Worm (Caenorhabditis elegans) whole organism, L1 larva: ENCODE results near the gene lips-8.

Experiments used
- F16B12.6 ChIP-seq: fragments of 150-350 bp; optimal IDR thresholded peaks from 2 replicates; lab custom pipeline; 2014; ENCODE audit warnings: missing biosample characterization, missing genetic modification characterization
- Y116A8C.19 ChIP-seq: sonication (generic microtip); optimal IDR thresholded peaks from 2 replicates; lab custom pipeline; 2016; ENCODE audit warnings: missing compliant biosample characterization, missing genetic modification characterization, borderline replicate concordance
- aha-1 ChIP-seq: fragments of 150-350 bp; optimal IDR thresholded peaks from 2 replicates; lab custom pipeline; 2014; ENCODE audit warnings: missing biosample characterization, missing genetic modification characterization
- aly-2 ChIP-seq: fragments of 150-350 bp; optimal IDR thresholded peaks from 2 replicates; lab custom pipeline; 2014; ENCODE audit warnings: missing biosample characterization, missing genetic modification characterization
- ama-1 ChIP-seq: fragments of 150-350 bp; optimal IDR thresholded peaks from 2 replicates; lab custom pipeline; 2014
- blmp-1 ChIP-seq: fragments of 150-350 bp; optimal IDR thresholded peaks from 2 replicates; lab custom pipeline; 2014; ENCODE audit warnings: missing biosample characterization, missing genetic modification characterization
- ceh-82 ChIP-seq, 3 experiments: fragments of 150-350 bp in 1 of 3; sonication (generic microtip) in 2 of 3; optimal IDR thresholded peaks; 2 replicates each; lab custom pipeline; 2014 to 2017; ENCODE audit warnings: missing biosample characterization in 3 of 3, missing genetic modification characterization in 3 of 3
- ceh-90 ChIP-seq: sonication (generic microtip); optimal IDR thresholded peaks from 2 replicates; lab custom pipeline; 2016; ENCODE audit warnings: missing genetic modification characterization, missing compliant biosample characterization
- dpl-1 ChIP-seq, 3 experiments: fragments of 150-350 bp in 2 of 3; sonication (generic microtip) in 1 of 3; optimal IDR thresholded peaks; 2 replicates each; lab custom pipeline; 2014 to 2017; ENCODE audit warnings: missing biosample characterization in 3 of 3, missing genetic modification characterization in 3 of 3, missing genetic modification reagents in 3 of 3
- efl-1 ChIP-seq, 4 experiments: fragments of 150-350 bp; optimal IDR thresholded peaks in 3 of 4; peaks in 1 of 4; 1 replicate in 1 of 4; 2 replicates in 3 of 4; lab custom pipeline; 2014; ENCODE audit warnings: missing biosample characterization in 2 of 4, missing genetic modification characterization in 2 of 4, missing genetic modification reagents in 2 of 4
- egl-27 ChIP-seq, 2 experiments: fragments of 150-350 bp in 1 of 2; sonication (generic microtip); optimal IDR thresholded peaks; 3 replicates each; lab custom pipeline; 2017 to 2018; ENCODE audit warnings: missing biosample characterization in 2 of 2, missing genetic modification characterization in 2 of 2, missing genetic modification reagents in 2 of 2
- elt-3 ChIP-seq, 6 experiments: fragments of 150-350 bp in 1 of 6; sonication (generic microtip); optimal IDR thresholded peaks; 2 replicates each; lab custom pipeline; 2017 to 2018; ENCODE audit warnings: missing biosample characterization in 6 of 6, missing genetic modification characterization in 6 of 6, inconsistent platforms in 1 of 6
- fkh-4 ChIP-seq: sonication (generic microtip); optimal IDR thresholded peaks from 2 replicates; lab custom pipeline; 2016; ENCODE audit warnings: missing compliant biosample characterization, missing genetic modification characterization, borderline replicate concordance
- fos-1 ChIP-seq: fragments of 150-350 bp; optimal IDR thresholded peaks from 2 replicates; lab custom pipeline; 2014; ENCODE audit warnings: missing biosample characterization, missing genetic modification characterization
- hlh-17 ChIP-seq: fragments of 200-800 bp; sonication (Bioruptor generic); optimal IDR thresholded peaks from 2 replicates; lab custom pipeline; 2018; ENCODE audit warnings: missing genetic modification characterization, mild to moderate bottlenecking, missing compliant biosample characterization, moderate library complexity, borderline replicate concordance
- hlh-4 ChIP-seq: sonication (generic microtip); optimal IDR thresholded peaks from 2 replicates; lab custom pipeline; 2016; ENCODE audit warnings: mild to moderate bottlenecking, missing genetic modification characterization, missing compliant biosample characterization
- isw-1 ChIP-seq: fragments of 200-800 bp; sonication (Bioruptor generic); IDR thresholded peaks from 2 replicates; pipeline ENCODE4 v1.3.6; 2022; ENCODE audit warnings: missing genetic modification characterization, missing compliant biosample characterization
- jun-1 ChIP-seq: fragments of 150-350 bp; optimal IDR thresholded peaks from 2 replicates; lab custom pipeline; 2014; ENCODE audit warnings: missing biosample characterization, missing genetic modification reagents, missing genetic modification characterization
- lin-15B ChIP-seq: fragments of 150-350 bp; sonication (generic microtip); optimal IDR thresholded peaks from 3 replicates; lab custom pipeline; 2014; ENCODE audit warnings: missing biosample characterization, missing genetic modification characterization
- mab-9 ChIP-seq: fragments of 200-800 bp; sonication (Bioruptor generic); IDR thresholded peaks from 2 replicates; pipeline ENCODE4 v1.3.6; 2022; ENCODE audit warnings: missing genetic modification reagents, missing genetic modification characterization, missing compliant biosample characterization
- mef-2 ChIP-seq: fragments of 150-350 bp; optimal IDR thresholded peaks from 2 replicates; lab custom pipeline; 2014; ENCODE audit warnings: missing biosample characterization, missing genetic modification characterization
- mep-1 ChIP-seq: fragments of 150-350 bp; optimal IDR thresholded peaks from 2 replicates; lab custom pipeline; 2014; ENCODE audit warnings: missing biosample characterization, missing genetic modification characterization
- nhr-11 ChIP-seq: fragments of 150-350 bp; optimal IDR thresholded peaks from 2 replicates; lab custom pipeline; 2014; ENCODE audit warnings: missing biosample characterization, missing genetic modification characterization
- nhr-20 ChIP-seq: sonication (generic microtip); optimal IDR thresholded peaks from 2 replicates; lab custom pipeline; 2016; ENCODE audit warnings: mild to moderate bottlenecking, missing genetic modification characterization, missing compliant biosample characterization
- nhr-237 ChIP-seq: fragments of 150-350 bp; optimal IDR thresholded peaks from 2 replicates; lab custom pipeline; 2014; ENCODE audit warnings: missing biosample characterization, missing genetic modification characterization
- nhr-47 ChIP-seq: sonication (generic microtip); optimal IDR thresholded peaks from 2 replicates; lab custom pipeline; 2016; ENCODE audit warnings: mild to moderate bottlenecking, missing genetic modification characterization, moderate library complexity, missing compliant biosample characterization
- nhr-84 ChIP-seq: sonication (generic microtip); optimal IDR thresholded peaks from 2 replicates; lab custom pipeline; 2017; ENCODE audit warnings: missing biosample characterization, missing genetic modification characterization
- nhr-85 ChIP-seq: sonication (generic microtip); peaks from one replicate; lab custom pipeline; 2016; ENCODE audit warnings: missing genetic modification characterization, inconsistent platforms, missing compliant biosample characterization
- nhr-90 ChIP-seq: sonication (generic microtip); optimal IDR thresholded peaks from 2 replicates; lab custom pipeline; 2016; ENCODE audit warnings: mild to moderate bottlenecking, missing genetic modification characterization, missing compliant biosample characterization; ENCODE audit not compliant: poor library complexity
- pag-3 ChIP-seq: sonication (generic microtip); optimal IDR thresholded peaks from 2 replicates; lab custom pipeline; 2017; ENCODE audit warnings: missing genetic modification characterization, mild to moderate bottlenecking, missing compliant biosample characterization, antibody characterized with exemption, borderline replicate concordance; ENCODE audit not compliant: insufficient read depth
- snpc-4 ChIP-seq: fragments of 150-350 bp; optimal IDR thresholded peaks from 2 replicates; lab custom pipeline; 2014; ENCODE audit warnings: missing biosample characterization, missing genetic modification characterization
- sox-4 ChIP-seq: sonication (generic microtip); optimal IDR thresholded peaks from 2 replicates; lab custom pipeline; 2016; ENCODE audit warnings: missing genetic modification characterization, missing compliant biosample characterization
- sptf-1 ChIP-seq: fragments of 150-350 bp; optimal IDR thresholded peaks from 2 replicates; lab custom pipeline; 2014; ENCODE audit warnings: missing biosample characterization, missing genetic modification characterization
- tbx-2 ChIP-seq: sonication (generic microtip); optimal IDR thresholded peaks from 2 replicates; lab custom pipeline; 2016; ENCODE audit warnings: missing genetic modification characterization, missing compliant biosample characterization
- tlp-1 ChIP-seq: fragments of 150-350 bp; optimal IDR thresholded peaks from 2 replicates; lab custom pipeline; 2014; ENCODE audit warnings: missing biosample characterization, missing genetic modification characterization
- unc-130 ChIP-seq: fragments of 150-350 bp; optimal IDR thresholded peaks from 2 replicates; lab custom pipeline; 2017; ENCODE audit warnings: missing biosample characterization, missing genetic modification characterization, inconsistent platforms
- zag-1 ChIP-seq: fragments of 150-350 bp; optimal IDR thresholded peaks from 2 replicates; lab custom pipeline; 2014; ENCODE audit warnings: missing biosample characterization, missing genetic modification characterization
- ztf-11 ChIP-seq, 2 experiments: sonication (generic microtip); optimal IDR thresholded peaks; 2 replicates each; lab custom pipeline; 2016 to 2017; ENCODE audit warnings: missing genetic modification characterization in 2 of 2, missing biosample characterization in 1 of 2, missing compliant biosample characterization in 1 of 2

lips-8 gene

ce11 chrX:14894845-14895244 is 3.5 kb upstream of the lips-8 start, which contains the start of gene nac-1:
TSS of gene nac-1 (plus strand) at chrX:14895145.
- no peak for TF ChIP-seq Y116A8C.19 (tag; lab: Kevin White, UChicago)
- no peak for TF ChIP-seq mep-1 (tag; lab: Kevin White, UChicago)
- TF ChIP-seq tbx-2 (tag; lab: Kevin White, UChicago) = no peak
- TF ChIP-seq sox-4 = no peak
- no peak for TF ChIP-seq nhr-20 (tag; lab: Kevin White, UChicago)
- no peak for TF ChIP-seq ceh-82 (tag; optimal IDR thresholded peaks at IDR 0.05; lab: Kevin White, UChicago)
- no peak for TF ChIP-seq aha-1 (tag; lab: Kevin White, UChicago)
- TF ChIP-seq fkh-4 (tag; lab: Kevin White, UChicago) = no peak
- TF ChIP-seq egl-27 (tag; optimal IDR thresholded peaks at IDR 0.05; lab: Kevin White, UChicago) = no peak
- TF ChIP-seq nhr-237 = no peak
- TF ChIP-seq sptf-1 (tag; lab: Kevin White, UChicago) = no peak
- TF ChIP-seq pag-3 (tag; lab: Kevin White, UChicago) = no peak
- no peak for TF ChIP-seq ztf-11 (tag; optimal IDR thresholded peaks at IDR 0.05; lab: Kevin White, UChicago)
- no peak for TF ChIP-seq F16B12.6 (tag; lab: Kevin White, UChicago)
- TF ChIP-seq zag-1 = no peak
- no peak for TF ChIP-seq hlh-4
- no peak for TF ChIP-seq lin-15B (tag; lab: Kevin White, UChicago)
- TF ChIP-seq ama-1 = no peak
- no peak for TF ChIP-seq jun-1
- no peak for TF ChIP-seq nhr-90 (tag; lab: Kevin White, UChicago)

- TF ChIP-seq aly-2 = no peak
- no peak for TF ChIP-seq tbx-2 (tag; lab: Kevin White, UChicago)
- TF ChIP-seq snpc-4 = peak; percentile 49
- no peak for TF ChIP-seq pag-3 (tag; lab: Kevin White, UChicago)
- no peak for TF ChIP-seq efl-1 (optimal IDR thresholded peaks at IDR 0.05; lab: Kevin White, UChicago)
- TF ChIP-seq efl-1 (GFP tag; optimal IDR thresholded peaks at IDR 0.05 in 1 of 2; lab: Kevin White, UChicago) = peak in 1 of 2 experiments; percentile 3
- TF ChIP-seq nhr-47 (tag; lab: Kevin White, UChicago) = no peak
- TF ChIP-seq, all 84 proteins: peak for 2
These were observed 1.1 kb upstream of the lips-8 start for ce11 chrX:14897192-14897591.

ce11 chrX:14900487-14900886 is 2.2 kb downstream of the lips-8 start:
- TF ChIP-seq elt-3 (tag; optimal IDR thresholded peaks at IDR 0.05; lab: Kevin White, UChicago) (peak in 1 of 6 experiments; percentile 54), nhr-84 (tag; lab: Kevin White, UChicago) (no peak)

- TF ChIP-seq ceh-90 (tag; lab: Kevin White, UChicago) = no peak
- TF ChIP-seq nhr-11 = no peak
- no peak for TF ChIP-seq tlp-1
- no peak for TF ChIP-seq egl-27 (tag; optimal IDR thresholded peaks at IDR 0.05; lab: Kevin White, UChicago)
- TF ChIP-seq mab-9 = no peak
- TF ChIP-seq mef-2 (tag; lab: Kevin White, UChicago) = no peak
- peak; percentile 32 for TF ChIP-seq blmp-1 (tag; lab: Kevin White, UChicago)
- TF ChIP-seq pag-3 (tag; lab: Kevin White, UChicago) = no peak
- no peak for TF ChIP-seq hlh-17 (GFP tag; lab: Kevin White, UChicago)
- no peak for TF ChIP-seq nhr-85 (tag; lab: Kevin White, UChicago)
- TF ChIP-seq dpl-1 (GFP tag; optimal IDR thresholded peaks at IDR 0.05; lab: Kevin White, UChicago) = no peak
- TF ChIP-seq jun-1 = no peak
- TF ChIP-seq elt-3 (tag; optimal IDR thresholded peaks at IDR 0.05; lab: Kevin White, UChicago) = peak in 4 of 6 experiments; percentile 7 to 49 (median 24)
- no peak for TF ChIP-seq unc-130 (tag; lab: Kevin White, UChicago)
- no peak for TF ChIP-seq isw-1 (GFP tag; lab: Robert Waterston, UW)
- no peak for TF ChIP-seq fos-1
- no peak for TF ChIP-seq ztf-11 (tag; optimal IDR thresholded peaks at IDR 0.05; lab: Kevin White, UChicago)
These were observed 5.1 kb downstream of the lips-8 start for ce11 chrX:14903424-14903823.
